Fruit fly (Drosophila melanogaster) whole organism, wandering third instar larva: ENCODE measurements around the gene CG9215.
A peak's percentile ranks its signal among the peaks of the same experiment; 100 is the strongest.

Experiments used
- Abd-B ChIP-seq: fragments of >200 bp; optimal IDR thresholded peaks from 2 replicates; lab custom pipeline; 2017; ENCODE audit warnings: missing biosample characterization, missing genetic modification characterization
- Hr78 ChIP-seq: fragments of >200 bp; optimal IDR thresholded peaks from 2 replicates; lab custom pipeline; 2017; ENCODE audit warnings: missing biosample characterization, missing genetic modification characterization
- OdsH ChIP-seq: fragments of 200-800 bp; sonication (Bioruptor generic); optimal IDR thresholded peaks from 2 replicates; lab custom pipeline; 2016; ENCODE audit warnings: missing biosample characterization, mild to moderate bottlenecking, missing genetic modification characterization
- br ChIP-seq: fragments of 200-800 bp; sonication (Bioruptor generic); optimal IDR thresholded peaks from 2 replicates; lab custom pipeline; 2016; ENCODE audit warnings: missing biosample characterization, missing genetic modification characterization
- dmrt93B ChIP-seq: fragments of 200-800 bp; sonication (Bioruptor generic); optimal IDR thresholded peaks from 2 replicates; lab custom pipeline; 2018; ENCODE audit warnings: missing biosample characterization, mild to moderate bottlenecking, missing genetic modification characterization
- ey ChIP-seq: fragments of 200-800 bp; sonication (Bioruptor generic); optimal IDR thresholded peaks from 2 replicates; lab custom pipeline; 2016; ENCODE audit warnings: missing biosample characterization, missing genetic modification characterization
- h ChIP-seq: fragments of 200-800 bp; sonication (Bioruptor generic); optimal IDR thresholded peaks from 3 replicates; lab custom pipeline; 2016; ENCODE audit warnings: missing biosample characterization, mild to moderate bottlenecking, missing genetic modification characterization
- lola ChIP-seq: fragments of >200 bp; optimal IDR thresholded peaks from 2 replicates; lab custom pipeline; 2017; ENCODE audit warnings: missing biosample characterization, missing genetic modification characterization
- psq ChIP-seq: fragments of 200-800 bp; sonication (Bioruptor generic); optimal IDR thresholded peaks from 3 replicates; lab custom pipeline; 2017; ENCODE audit warnings: missing biosample characterization, mild to moderate bottlenecking, missing genetic modification characterization, moderate library complexity

DNA sequence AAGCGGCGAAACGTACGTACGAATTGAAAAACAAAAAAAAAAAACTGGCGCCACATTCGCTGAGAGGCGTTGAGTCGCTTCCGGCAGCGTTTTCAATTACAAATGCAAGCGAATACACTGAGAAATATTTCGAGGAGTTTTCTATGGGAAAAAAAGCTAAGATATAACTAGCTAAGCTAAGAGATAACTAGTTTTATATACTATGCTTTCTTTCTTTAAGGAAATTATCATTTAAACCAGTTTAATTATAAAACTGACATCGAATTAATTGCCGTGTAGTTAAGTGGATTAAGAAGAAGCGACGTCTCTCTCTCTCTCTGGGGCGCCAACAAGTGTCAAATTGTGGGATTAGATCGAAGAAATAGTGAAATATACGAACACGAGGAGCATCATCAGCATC is 32.8 kb upstream of the CG9215 start:
- TF ChIP-seq psq (peak; percentile 11), Abd-B (no peak), Hr78 (GFP tag; lab: Kevin White, UChicago) (no peak), lola (GFP tag; lab: Kevin White, UChicago) (no peak), h (GFP tag; lab: Kevin White, UChicago) (peak; percentile 48), OdsH (peak; percentile 30), ey (GFP tag; lab: Kevin White, UChicago) (peak; percentile 33), br (peak; percentile 41), dmrt93B (GFP tag; lab: Kevin White, UChicago) (peak; percentile 13)
